Fruit fly (Drosophila melanogaster): ENCODE measurements around the gene mbo.

dm6 chr3R:12662531-12662930, 16.3 kb downstream of the mbo start, which contains the start of gene CG14395:
- no peak for TF ChIP-seq CG8478 (optimal IDR thresholded peaks at IDR 0.05)
- no peak for TF ChIP-seq CTCF (optimal IDR thresholded peaks at IDR 0.05)

Data from S2 (cell line).